Fruit fly (Drosophila melanogaster): Measurements from ENCODE around the gene Lim1.

DNA sequence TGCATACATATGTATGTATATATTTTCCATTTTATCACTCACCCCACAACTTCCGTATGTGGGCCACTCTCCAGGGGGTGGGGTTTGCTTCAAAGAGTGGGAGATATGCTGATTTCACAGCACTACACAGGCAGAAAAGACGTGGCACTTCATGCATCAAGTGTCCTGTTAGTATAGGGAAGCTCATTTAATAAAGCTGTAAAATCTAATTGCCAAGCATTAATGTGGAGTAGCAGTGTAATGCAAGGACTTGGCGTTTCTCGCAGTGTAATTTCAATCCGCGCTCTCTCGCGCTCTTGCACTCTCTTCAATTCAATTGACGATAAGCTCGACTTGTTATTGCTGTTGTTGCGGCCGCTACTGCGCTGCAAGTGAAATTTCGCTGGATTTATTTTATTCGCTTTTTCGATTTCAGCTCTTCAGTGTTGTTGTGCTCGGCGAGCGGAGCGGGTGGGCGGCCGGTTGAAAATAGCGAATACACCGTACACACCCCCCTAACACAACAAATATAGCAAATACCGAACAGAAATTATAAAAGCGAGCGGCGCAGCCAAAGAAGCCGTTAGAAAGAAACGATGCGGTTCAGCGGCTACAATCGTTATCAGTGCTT is 96.3 kb downstream of the Lim1 start, which contains the start of gene Hexo2:
- TF ChIP-seq Sox102F (GFP tag; optimal IDR thresholded peaks at IDR 0.05) (peak; percentile 98), achi (GFP tag; optimal IDR thresholded peaks at IDR 0.05) (peak; percentile 97)
